Fruit fly (Drosophila melanogaster): ENCODE measurements around the gene CG10336.

Gene CG10336

DNA sequence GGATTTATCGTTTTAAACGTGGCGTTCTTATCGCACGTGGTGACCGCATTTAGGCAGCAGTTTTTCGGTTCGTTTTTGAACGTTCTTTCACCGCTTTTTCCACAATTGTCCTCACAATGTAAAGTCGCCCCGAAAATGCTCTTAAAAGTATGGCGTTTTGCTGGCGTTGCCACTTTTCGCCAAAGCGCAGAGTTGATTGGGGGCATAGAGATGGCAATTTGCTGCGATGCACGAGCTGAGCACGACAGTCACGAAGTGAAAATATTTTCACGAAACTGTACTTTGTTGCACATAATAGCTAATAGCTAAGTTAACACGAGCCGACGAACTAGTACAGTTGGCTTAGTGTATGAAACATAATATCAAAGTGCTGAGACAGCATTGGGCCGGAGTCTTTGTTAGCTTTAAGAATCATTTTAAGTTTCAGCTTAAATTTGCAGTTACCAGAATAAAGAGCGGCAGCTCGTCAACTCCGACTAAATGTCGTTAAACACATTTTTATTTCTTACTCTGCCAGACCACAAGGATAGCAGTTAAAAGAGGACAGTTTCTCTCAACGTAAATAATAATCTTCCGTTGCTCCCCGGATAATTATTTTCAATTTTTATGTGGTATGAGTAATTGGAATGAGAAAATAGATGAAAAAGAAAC is 557 bp upstream of the CG10336 start, which contains the start of gene msl-1 (continued):
- no peak for TF ChIP-seq btn (GFP tag; optimal IDR thresholded peaks at IDR 0.05)
- no peak for TF ChIP-seq D19A (tag; optimal IDR thresholded peaks at IDR 0.05)
- TF ChIP-seq toy (GFP tag; IDR thresholded peaks at IDR 0.05): no peak
- TF ChIP-seq CG11093 (GFP tag; IDR thresholded peaks at IDR 0.05): no peak
- no peak for TF ChIP-seq CG10979 (tag; optimal IDR thresholded peaks at IDR 0.05)
- peak; percentile 75 for TF ChIP-seq CG1603 (tag; optimal IDR thresholded peaks at IDR 0.05)
- no peak for TF ChIP-seq pros (GFP tag; optimal IDR thresholded peaks at IDR 0.05)
- TF ChIP-seq NK7.1 (GFP tag; optimal IDR thresholded peaks at IDR 0.05): no peak
- TF ChIP-seq CG4820 (GFP tag; optimal IDR thresholded peaks at IDR 0.05): no peak
- no peak for TF ChIP-seq fd64A (GFP tag; optimal IDR thresholded peaks at IDR 0.05)
- no peak for TF ChIP-seq CG16815 (GFP tag; optimal IDR thresholded peaks at IDR 0.05)
- TF ChIP-seq lmd (GFP tag; IDR thresholded peaks at IDR 0.05): peak; percentile 41; the same call in 1 of the 2 replicates
- no peak for TF ChIP-seq CG12104 (GFP tag; optimal IDR thresholded peaks at IDR 0.05)
- no peak for TF ChIP-seq CG17186 (GFP tag; optimal IDR thresholded peaks at IDR 0.05)
- TF ChIP-seq D19B (GFP tag; optimal IDR thresholded peaks at IDR 0.05): no peak
- peak; percentile 92 for TF ChIP-seq MESR4 (GFP tag; optimal IDR thresholded peaks at IDR 0.05)
- TF ChIP-seq crol (GFP tag; IDR thresholded peaks at IDR 0.05): no peak
- no peak for TF ChIP-seq CG18599 (GFP tag; optimal IDR thresholded peaks at IDR 0.05)
- no peak for TF ChIP-seq ATbp (GFP tag; optimal IDR thresholded peaks at IDR 0.05)
- TF ChIP-seq NFAT (GFP tag; IDR thresholded peaks at IDR 0.05): peak; percentile 70
- no peak for TF ChIP-seq pan (optimal IDR thresholded peaks at IDR 0.05)
- TF ChIP-seq pan (GFP tag; optimal IDR thresholded peaks at IDR 0.05 in 1 of 2, IDR thresholded peaks at IDR 0.05 in 1 of 2): no peak
- no peak for TF ChIP-seq lola (GFP tag; optimal IDR thresholded peaks at IDR 0.05)
- no peak for TF ChIP-seq Oaz (GFP tag; IDR thresholded peaks at IDR 0.05)
- TF ChIP-seq pb (GFP tag; optimal IDR thresholded peaks at IDR 0.05): no peak
- no peak for TF ChIP-seq h (optimal IDR thresholded peaks at IDR 0.05)
- peak; percentile 95 for TF ChIP-seq Ets65A (GFP tag)
- TF ChIP-seq CG33557 (GFP tag; optimal IDR thresholded peaks at IDR 0.05): no peak
- TF ChIP-seq Mad (GFP tag; optimal IDR thresholded peaks at IDR 0.05): no peak
- TF ChIP-seq CG17829 (tag; optimal IDR thresholded peaks at IDR 0.05): peak; percentile 25
- peak; percentile 97 for TF ChIP-seq MBD-R2 (GFP tag; IDR thresholded peaks at IDR 0.05)
- no peak for TF ChIP-seq tgo (GFP tag; IDR thresholded peaks at IDR 0.05)
- no peak for TF ChIP-seq Tbp (GFP tag; optimal IDR thresholded peaks at IDR 0.05)
- no peak for TF ChIP-seq CG8388 (GFP tag; optimal IDR thresholded peaks at IDR 0.05)
- TF ChIP-seq Lpt (GFP tag; optimal IDR thresholded peaks at IDR 0.05): no peak
- no peak for TF ChIP-seq zf30C (GFP tag; optimal IDR thresholded peaks at IDR 0.05)
- TF ChIP-seq lbe (GFP tag; optimal IDR thresholded peaks at IDR 0.05): no peak
- no peak for TF ChIP-seq Usf (GFP tag; optimal IDR thresholded peaks at IDR 0.05)
- TF ChIP-seq CG2678 (tag; optimal IDR thresholded peaks at IDR 0.05): no peak
- TF ChIP-seq CG32772 (GFP tag; IDR thresholded peaks at IDR 0.05): peak; percentile 9; the same call in 1 of the 2 replicates
- TF ChIP-seq az2 (GFP tag; optimal IDR thresholded peaks at IDR 0.05): peak; percentile 21
- peak; percentile 25; the same call in 1 of the 3 replicates for TF ChIP-seq dysf (GFP tag; IDR thresholded peaks at IDR 0.05)
- TF ChIP-seq Doc2 (GFP tag; IDR thresholded peaks at IDR 0.05): no peak
- no peak for TF ChIP-seq CG17385 (GFP tag; optimal IDR thresholded peaks at IDR 0.05)
- peak; percentile 98 for TF ChIP-seq bbx (GFP tag; IDR thresholded peaks at IDR 0.05; ENCODE audit: partially characterized antibody)
- TF ChIP-seq Fer1 (GFP tag; optimal IDR thresholded peaks at IDR 0.05): no peak
- no peak for TF ChIP-seq mirr (GFP tag; optimal IDR thresholded peaks at IDR 0.05)
- TF ChIP-seq sc (optimal IDR thresholded peaks at IDR 0.05): no peak
- no peak for TF ChIP-seq sc (GFP tag; optimal IDR thresholded peaks at IDR 0.05)
- peak; percentile 98 for TF ChIP-seq CG6791 (GFP tag; IDR thresholded peaks at IDR 0.05; ENCODE audit: partially characterized antibody)
- TF ChIP-seq CG9797 (GFP tag; optimal IDR thresholded peaks at IDR 0.05): peak; percentile 30
